Fruit fly (Drosophila melanogaster) whole organism, embryonic: ENCODE data around the gene wg.

ENCODE experiments used
- Asciz ChIP-seq: fragments of 200-800 bp; sonication (Bioruptor generic); optimal IDR thresholded peaks from 2 replicates; lab custom pipeline; 2017; ENCODE audit warnings: missing biosample characterization, mild to moderate bottlenecking, missing genetic modification characterization, missing genetic modification reagents
- B-H1 ChIP-seq: fragments of 200-800 bp; sonication (Bioruptor generic); IDR thresholded peaks from 3 replicates; pipeline ENCODE4 v1.3.6; 2022; ENCODE audit warnings: missing biosample characterization, missing genetic modification characterization
- BtbVII ChIP-seq: fragments of 200-800 bp; sonication (Bioruptor generic); optimal IDR thresholded peaks from 3 replicates; lab custom pipeline; 2017; ENCODE audit warnings: missing biosample characterization, mild to moderate bottlenecking, missing genetic modification characterization
- CG11456 ChIP-seq: fragments of 200-800 bp; sonication (Bioruptor generic); IDR thresholded peaks from 3 replicates; pipeline ENCODE4 v1.3.6; 2022; ENCODE audit warnings: missing biosample characterization, missing genetic modification characterization
- CG11695 ChIP-seq: fragments of 200-800 bp; sonication (Bioruptor generic); IDR thresholded peaks from 3 replicates; pipeline ENCODE4 v1.3.6; 2022; ENCODE audit warnings: missing biosample characterization, missing genetic modification characterization
- CG12391 ChIP-seq: fragments of 200-800 bp; sonication (Bioruptor generic); optimal IDR thresholded peaks from 3 replicates; lab custom pipeline; 2018; ENCODE audit warnings: missing biosample characterization, mild to moderate bottlenecking, missing genetic modification characterization, moderate library complexity
- CG12659 ChIP-seq: fragments of 200-800 bp; sonication (Bioruptor generic); optimal IDR thresholded peaks from 3 replicates; lab custom pipeline; 2017; ENCODE audit warnings: mild to moderate bottlenecking, missing biosample characterization, missing genetic modification reagents, missing genetic modification characterization
- CG12769 ChIP-seq: fragments of 200-800 bp; sonication (Bioruptor generic); optimal IDR thresholded peaks from 2 replicates; lab custom pipeline; 2019; ENCODE audit warnings: missing biosample characterization, mild to moderate bottlenecking, missing genetic modification characterization, moderate library complexity
- CG14050 ChIP-seq: fragments of 200-800 bp; sonication (Bioruptor generic); IDR thresholded peaks from 3 replicates; pipeline ENCODE4 v1.3.6; 2022; ENCODE audit warnings: missing biosample characterization, missing genetic modification characterization
- CG14710 ChIP-seq: fragments of 200-800 bp; sonication (Bioruptor generic); optimal IDR thresholded peaks from 3 replicates; lab custom pipeline; 2019; ENCODE audit warnings: missing biosample characterization, mild to moderate bottlenecking, missing genetic modification characterization, moderate library complexity
- CG1529 ChIP-seq: fragments of 200-800 bp; sonication (Bioruptor generic); optimal IDR thresholded peaks from 3 replicates; lab custom pipeline; 2018; ENCODE audit warnings: missing biosample characterization, missing genetic modification characterization
- CG15479 ChIP-seq: fragments of 200-800 bp; sonication (Bioruptor generic); optimal IDR thresholded peaks from 3 replicates; lab custom pipeline; 2019; ENCODE audit warnings: missing biosample characterization, mild to moderate bottlenecking, missing genetic modification characterization, moderate library complexity
- CG1602 ChIP-seq: fragments of 200-800 bp; sonication (Bioruptor generic); optimal IDR thresholded peaks from 3 replicates; lab custom pipeline; 2016; ENCODE audit warnings: missing biosample characterization, missing genetic modification characterization
- CG16815 ChIP-seq: fragments of 200-800 bp; sonication (Bioruptor generic); optimal IDR thresholded peaks from 3 replicates; lab custom pipeline; 2017; ENCODE audit warnings: missing biosample characterization, mild to moderate bottlenecking, missing genetic modification characterization
- CG17361 ChIP-seq: fragments of 200-800 bp; sonication (Bioruptor generic); IDR thresholded peaks from 3 replicates; pipeline ENCODE4 v1.3.6; 2022; ENCODE audit warnings: missing biosample characterization, missing genetic modification characterization
- CG18476 ChIP-seq: fragments of 200-800 bp; sonication (Bioruptor generic); optimal IDR thresholded peaks from 2 replicates; lab custom pipeline; 2016; ENCODE audit warnings: missing biosample characterization, mild to moderate bottlenecking, missing genetic modification characterization
- CG2129 ChIP-seq: fragments of 200-800 bp; sonication (Bioruptor generic); IDR thresholded peaks from 2 replicates; pipeline ENCODE4 v1.3.6; 2022; ENCODE audit warnings: missing biosample characterization, missing genetic modification characterization; ENCODE audit not compliant: partially characterized antibody
- CG2875 ChIP-seq: fragments of 200-800 bp; sonication (Bioruptor generic); optimal IDR thresholded peaks from 2 replicates; lab custom pipeline; 2017; ENCODE audit warnings: missing biosample characterization, mild to moderate bottlenecking, missing genetic modification characterization, missing genetic modification reagents
- CG32772 ChIP-seq: fragments of 200-800 bp; sonication (Bioruptor generic); IDR thresholded peaks from 2 replicates; pipeline ENCODE4 v1.3.6; 2022; ENCODE audit warnings: missing biosample characterization, missing genetic modification characterization
- CG34422 ChIP-seq: fragments of 200-800 bp; sonication (Bioruptor generic); IDR thresholded peaks from 3 replicates; pipeline ENCODE4 v1.3.6; 2022; ENCODE audit warnings: missing biosample characterization, missing genetic modification characterization
- CG8290 ChIP-seq, 3 experiments: fragments of 200-800 bp; sonication (Bioruptor generic); optimal IDR thresholded peaks; 2 replicates each; lab custom pipeline; 2016 to 2019; ENCODE audit warnings: missing biosample characterization in 3 of 3, missing genetic modification characterization in 3 of 3, mild to moderate bottlenecking in 2 of 3, moderate library complexity in 1 of 3
- CG8478 ChIP-seq: fragments of >200 bp; optimal IDR thresholded peaks from 2 replicates; lab custom pipeline; 2018
- Dek ChIP-seq: fragments of 200-800 bp; sonication (Bioruptor generic); optimal IDR thresholded peaks from 3 replicates; lab custom pipeline; 2019; ENCODE audit warnings: missing biosample characterization, mild to moderate bottlenecking, missing genetic modification characterization, moderate library complexity
- HLHmδ ChIP-seq: fragments of 200-800 bp; sonication (Bioruptor generic); optimal IDR thresholded peaks from 2 replicates; lab custom pipeline; 2018; ENCODE audit warnings: missing biosample characterization, mild to moderate bottlenecking, missing genetic modification characterization, moderate library complexity
- Hr51 ChIP-seq, 2 experiments: fragments of 200-800 bp; sonication (Bioruptor generic); optimal IDR thresholded peaks; 2 replicates in 1 of 2; 3 replicates in 1 of 2; lab custom pipeline; 2016 to 2018; ENCODE audit warnings: missing biosample characterization in 2 of 2, missing genetic modification characterization in 2 of 2, mild to moderate bottlenecking in 1 of 2, moderate library complexity in 1 of 2
- Hsf ChIP-seq: fragments of 200-800 bp; sonication (Bioruptor generic); optimal IDR thresholded peaks from 3 replicates; lab custom pipeline; 2016; ENCODE audit warnings: missing biosample characterization, missing genetic modification characterization
- Mad ChIP-seq: fragments of 200-800 bp; sonication (Bioruptor generic); optimal IDR thresholded peaks from 2 replicates; lab custom pipeline; 2016; ENCODE audit warnings: missing biosample characterization, missing genetic modification characterization
- NFAT ChIP-seq: fragments of 200-800 bp; sonication (Bioruptor generic); IDR thresholded peaks from 2 replicates; pipeline ENCODE4 v1.3.6; 2022; ENCODE audit warnings: missing biosample characterization, missing genetic modification characterization
- Optix ChIP-seq: fragments of 200-800 bp; sonication (Bioruptor generic); IDR thresholded peaks from 3 replicates; pipeline ENCODE4 v1.3.6; 2022; ENCODE audit warnings: missing biosample characterization, missing genetic modification characterization
- PHDP ChIP-seq: fragments of 200-800 bp; sonication (Bioruptor generic); optimal IDR thresholded peaks from 3 replicates; lab custom pipeline; 2018; ENCODE audit warnings: missing biosample characterization, mild to moderate bottlenecking, missing genetic modification characterization, moderate library complexity
- Stat92E ChIP-seq, 3 experiments: fragments of >200 bp in 2 of 3; fragments of 200-800 bp in 1 of 3; sonication (Bioruptor generic) in 1 of 3; optimal IDR thresholded peaks; 2 replicates each; lab custom pipeline; 2017 to 2019; ENCODE audit warnings: missing biosample characterization in 3 of 3, missing genetic modification characterization in 3 of 3, mild to moderate bottlenecking in 1 of 3, moderate library complexity in 1 of 3
- ato ChIP-seq: fragments of 200-800 bp; sonication (Bioruptor generic); IDR thresholded peaks from 2 replicates; pipeline ENCODE4 v1.3.6; 2022; ENCODE audit warnings: missing biosample characterization, missing genetic modification characterization; ENCODE audit not compliant: partially characterized antibody
- crc ChIP-seq: fragments of 200-800 bp; sonication (Bioruptor generic); optimal IDR thresholded peaks from 2 replicates; lab custom pipeline; 2016; ENCODE audit warnings: missing biosample characterization, missing genetic modification characterization
- dmrt11E ChIP-seq: fragments of 200-800 bp; sonication (Bioruptor generic); optimal IDR thresholded peaks from 3 replicates; lab custom pipeline; 2018; ENCODE audit warnings: missing biosample characterization, mild to moderate bottlenecking, missing genetic modification characterization, moderate library complexity
- esg ChIP-seq: fragments of 200-800 bp; sonication (Bioruptor generic); conservative IDR thresholded peaks from 2 replicates; pipeline ENCODE4 v1.3.6; 2022; ENCODE audit warnings: missing biosample characterization, missing genetic modification characterization
- fd64A ChIP-seq: fragments of 200-800 bp; sonication (Bioruptor generic); optimal IDR thresholded peaks from 3 replicates; lab custom pipeline; 2018; ENCODE audit warnings: missing biosample characterization, mild to moderate bottlenecking, missing genetic modification characterization
- fu2 ChIP-seq: fragments of 200-800 bp; sonication (Bioruptor generic); optimal IDR thresholded peaks from 2 replicates; lab custom pipeline; 2016; ENCODE audit warnings: missing biosample characterization, missing genetic modification characterization
- gcm ChIP-seq: fragments of 200-800 bp; sonication (Bioruptor generic); optimal IDR thresholded peaks from 2 replicates; lab custom pipeline; 2019; ENCODE audit warnings: missing biosample characterization, mild to moderate bottlenecking, missing genetic modification characterization, moderate library complexity
- grn ChIP-seq: fragments of 200-800 bp; sonication (Bioruptor generic); optimal IDR thresholded peaks from 3 replicates; lab custom pipeline; 2017; ENCODE audit warnings: missing biosample characterization, missing genetic modification characterization
- jigr1 ChIP-seq: fragments of 200-800 bp; sonication (Bioruptor generic); IDR thresholded peaks from 3 replicates; pipeline ENCODE4 v1.3.6; 2022; ENCODE audit warnings: missing biosample characterization, missing genetic modification characterization
- nmo ChIP-seq: fragments of 200-800 bp; sonication (Bioruptor generic); optimal IDR thresholded peaks from 2 replicates; lab custom pipeline; 2018; ENCODE audit warnings: missing biosample characterization, mild to moderate bottlenecking, missing genetic modification characterization, moderate library complexity
- phol ChIP-seq: fragments of 200-800 bp; sonication (Bioruptor generic); optimal IDR thresholded peaks from 3 replicates; lab custom pipeline; 2018; ENCODE audit warnings: missing biosample characterization, mild to moderate bottlenecking, missing genetic modification characterization, moderate library complexity
- prd ChIP-seq, 3 experiments: fragments of >200 bp in 2 of 3; fragments of 200-800 bp in 1 of 3; sonication (Bioruptor generic) in 1 of 3; optimal IDR thresholded peaks in 2 of 3; IDR thresholded peaks in 1 of 3; 2 replicates in 2 of 3; 3 replicates in 1 of 3; pipeline versions ENCODE4 v1.3.6 to Lab custom; 2017 to 2022; ENCODE audit warnings: missing biosample characterization in 1 of 3, missing genetic modification characterization in 1 of 3
- ranshi ChIP-seq: fragments of 200-800 bp; sonication (Bioruptor generic); IDR thresholded peaks from 2 replicates; pipeline ENCODE4 v1.3.6; 2022; ENCODE audit warnings: missing biosample characterization, missing genetic modification characterization
- vfl ChIP-seq: fragments of 200-800 bp; sonication (Bioruptor generic); optimal IDR thresholded peaks from 2 replicates; lab custom pipeline; 2016; ENCODE audit warnings: missing biosample characterization, missing genetic modification characterization
- yki ChIP-seq: fragments of >200 bp; optimal IDR thresholded peaks from 3 replicates; lab custom pipeline; 2018
- z ChIP-seq: fragments of 200-800 bp; sonication (Bioruptor generic); IDR thresholded peaks from 3 replicates; pipeline ENCODE4 v1.3.6; 2022; ENCODE audit warnings: missing biosample characterization, missing genetic modification characterization

The wg gene

DNA sequence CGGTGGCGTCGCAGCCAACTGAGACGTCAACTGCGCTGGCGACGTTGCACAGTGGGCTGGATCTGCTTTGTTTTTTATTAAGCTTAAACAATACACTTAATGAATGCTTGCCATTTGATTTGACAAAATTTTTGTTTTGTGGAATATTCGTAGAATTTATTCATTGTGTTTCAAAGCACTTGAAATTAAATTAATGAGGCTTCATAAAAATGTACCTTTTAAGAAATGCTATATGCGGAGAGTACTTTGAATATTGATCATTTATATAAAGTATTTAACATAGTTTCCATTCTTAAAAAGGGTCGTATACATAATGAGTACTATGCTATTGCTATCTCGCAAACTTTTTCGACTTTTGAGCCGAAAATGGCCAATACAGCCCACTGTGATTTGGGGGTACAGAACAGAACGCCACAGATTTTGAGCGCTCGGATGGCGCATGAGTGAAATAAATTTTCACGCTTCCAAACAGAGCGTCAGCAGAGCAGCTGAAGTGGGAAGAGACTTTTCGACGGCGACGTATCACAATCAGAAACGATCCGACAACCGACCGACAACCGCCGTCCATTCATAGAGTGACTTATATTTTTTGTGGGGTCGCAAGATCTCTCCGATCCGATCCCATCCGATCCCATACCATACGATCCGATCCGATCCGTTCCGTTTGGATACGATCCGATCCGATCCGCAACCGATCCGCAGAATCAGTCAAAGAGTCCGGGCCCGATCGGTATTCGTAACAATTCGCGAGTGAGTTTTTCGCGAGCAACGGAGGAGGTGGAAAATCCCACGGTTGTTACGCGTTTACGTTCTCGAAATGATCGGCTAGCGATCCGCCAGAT is 26.4 kb downstream of the wg start, which contains the start of gene Wnt6 (continued):
- TF ChIP-seq CG12391 (tag; lab: Kevin White, UChicago) (peak; percentile 81), Asciz (no peak), CG8478 (no peak), CG1602 (peak; percentile 49), jigr1 (GFP tag; lab: Robert Waterston, UW) (no peak; the same call in 2 of the 3 replicates), CG14710 (tag; lab: Kevin White, UChicago) (peak; percentile 43), CG18476 (GFP tag; lab: Kevin White, UChicago) (peak; percentile 24), CG2875 (peak; percentile 41), Mad (GFP tag; lab: Kevin White, UChicago) (peak; percentile 59), Optix (0 out of 3 replicates have a peak, but pooled peaks have one; percentile 16), Hsf (GFP tag; lab: Kevin White, UChicago) (peak; percentile 30), CG11456 (GFP tag; lab: Robert Waterston, UW) (no peak), prd (optimal IDR thresholded peaks at IDR 0.05; lab: Kevin White, UChicago) (no peak), prd (GFP tag; IDR thresholded peaks at IDR 0.05; lab: Robert Waterston, UW) (peak; percentile 32; the same call in 2 of the 3 replicates), CG15479 (no peak), gcm (GFP tag; lab: Kevin White, UChicago) (peak; percentile 75), grn (GFP tag; lab: Kevin White, UChicago) (no peak), nmo (GFP tag; lab: Kevin White, UChicago) (peak; percentile 65), fd64A (GFP tag; lab: Kevin White, UChicago) (no peak), CG8290 (GFP tag; optimal IDR thresholded peaks at IDR 0.05; lab: Kevin White, UChicago) (no peak), CG8290 (tag; optimal IDR thresholded peaks at IDR 0.05; lab: Kevin White, UChicago) (peak in 1 of 2 experiments; percentile 21), ranshi (GFP tag; lab: Robert Waterston, UW) (peak; percentile 22; the same call in 1 of the 2 replicates), Hr51 (GFP tag; optimal IDR thresholded peaks at IDR 0.05; lab: Kevin White, UChicago) (peak in 1 of 2 experiments; percentile 58), fu2 (GFP tag; lab: Kevin White, UChicago) (peak; percentile 10), PHDP (peak; percentile 75), Dek (tag; lab: Kevin White, UChicago) (peak; percentile 69), BtbVII (GFP tag; lab: Kevin White, UChicago) (no peak), vfl (GFP tag; lab: Kevin White, UChicago) (peak; percentile 24), CG16815 (GFP tag; lab: Kevin White, UChicago) (peak; percentile 68), Stat92E (GFP tag; optimal IDR thresholded peaks at IDR 0.05; lab: Kevin White, UChicago) (no peak), esg (GFP tag; lab: Robert Waterston, UW) (peak; percentile 40), CG14050 (GFP tag; lab: Robert Waterston, UW) (no peak; the same call in 2 of the 3 replicates), dmrt11E (tag; lab: Kevin White, UChicago) (peak; percentile 78), CG32772 (no peak), CG12769 (peak; percentile 87), CG11695 (peak; percentile 39), CG17361 (GFP tag; lab: Robert Waterston, UW) (peak; percentile 85), CG1529 (peak; percentile 72), CG12659 (GFP tag; lab: Kevin White, UChicago) (peak; percentile 68), z (GFP tag; lab: Robert Waterston, UW) (peak; percentile 88), ato (no peak), yki (lab: Kevin White, UChicago) (no peak), phol (tag; lab: Kevin White, UChicago) (peak; percentile 42), B-H1 (GFP tag; lab: Robert Waterston, UW) (peak; percentile 9; the same call in 1 of the 3 replicates), crc (no peak), CG34422 (GFP tag; lab: Robert Waterston, UW) (peak; percentile 14; the same call in 2 of the 3 replicates), NFAT (no peak), CG2129 (GFP tag; lab: Robert Waterston, UW) (no peak), HLHmδ (GFP tag; lab: Kevin White, UChicago) (no peak)
